Worm (Caenorhabditis elegans) whole organism, mixed stage, embryonic: ENCODE measurements around the gene nlp-64.
"Not testable (repeated sequence)": the region's sequence is repeated elsewhere in the genome, so short reads cannot be mapped to it uniquely, and the experiment has no call there.

Experiments
- M03D4.4 ChIP-seq: sonication (generic microtip); optimal IDR thresholded peaks from 2 replicates; lab custom pipeline; 2017; ENCODE audit warnings: mild to moderate bottlenecking, missing genetic modification characterization, missing compliant biosample characterization
- bed-3 ChIP-seq: fragments of 200-800 bp; sonication (Bioruptor generic); optimal IDR thresholded peaks from 3 replicates; lab custom pipeline; 2018; ENCODE audit warnings: mild to moderate bottlenecking, missing genetic modification characterization, moderate library complexity, missing compliant biosample characterization
- blmp-1 ChIP-seq: fragments of 150-350 bp; optimal IDR thresholded peaks from 2 replicates; lab custom pipeline; 2014; ENCODE audit warnings: missing biosample characterization, missing genetic modification characterization
- ceh-39 ChIP-seq: fragments of 150-350 bp; optimal IDR thresholded peaks from 2 replicates; lab custom pipeline; 2014; ENCODE audit warnings: missing biosample characterization, missing genetic modification characterization
- ceh-43 ChIP-seq: fragments of 200-800 bp; sonication (Bioruptor generic); optimal IDR thresholded peaks from 2 replicates; lab custom pipeline; 2018; ENCODE audit warnings: mild to moderate bottlenecking, missing genetic modification characterization, moderate library complexity, missing compliant biosample characterization
- ceh-83 ChIP-seq: fragments of 200-800 bp; sonication (Bioruptor generic); optimal IDR thresholded peaks from 2 replicates; lab custom pipeline; 2018; ENCODE audit warnings: mild to moderate bottlenecking, missing genetic modification characterization, missing compliant biosample characterization
- ces-1 ChIP-seq: fragments of 150-350 bp; optimal IDR thresholded peaks from 2 replicates; lab custom pipeline; 2014; ENCODE audit warnings: missing biosample characterization, missing genetic modification reagents, missing genetic modification characterization
- cnd-1 ChIP-seq: fragments of 200-800 bp; sonication (Bioruptor generic); optimal IDR thresholded peaks from 2 replicates; lab custom pipeline; 2018; ENCODE audit warnings: mild to moderate bottlenecking, missing genetic modification characterization, missing compliant biosample characterization
- drap-1 ChIP-seq: fragments of 200-800 bp; sonication (Bioruptor generic); optimal IDR thresholded peaks from 3 replicates; lab custom pipeline; 2018; ENCODE audit warnings: mild to moderate bottlenecking, missing genetic modification characterization, missing compliant biosample characterization
- elt-3 ChIP-seq: fragments of 150-350 bp; optimal IDR thresholded peaks from 2 replicates; lab custom pipeline; 2014; ENCODE audit warnings: missing biosample characterization, missing genetic modification characterization
- ham-2 ChIP-seq: fragments of 200-800 bp; sonication (Bioruptor generic); optimal IDR thresholded peaks from 2 replicates; lab custom pipeline; 2018; ENCODE audit warnings: mild to moderate bottlenecking, missing genetic modification characterization, missing compliant biosample characterization
- hlh-1 ChIP-seq: fragments of 150-350 bp; optimal IDR thresholded peaks from 2 replicates; lab custom pipeline; 2014; ENCODE audit warnings: missing biosample characterization, missing genetic modification reagents, missing genetic modification characterization
- lin-13 ChIP-seq: fragments of 150-350 bp; optimal IDR thresholded peaks from 2 replicates; lab custom pipeline; 2014; ENCODE audit warnings: missing biosample characterization, missing genetic modification characterization
- lin-32 ChIP-seq: fragments of 200-800 bp; sonication (Bioruptor generic); optimal IDR thresholded peaks from 2 replicates; lab custom pipeline; 2018; ENCODE audit warnings: mild to moderate bottlenecking, missing genetic modification characterization, missing compliant biosample characterization
- lsy-2 ChIP-seq: fragments of 150-350 bp; optimal IDR thresholded peaks from 2 replicates; lab custom pipeline; 2014; ENCODE audit warnings: missing biosample characterization, missing genetic modification characterization
- mab-5 ChIP-seq: fragments of 150-350 bp; optimal IDR thresholded peaks from 2 replicates; lab custom pipeline; 2014; ENCODE audit warnings: missing biosample characterization, missing genetic modification characterization
- mep-1 ChIP-seq: fragments of 150-350 bp; optimal IDR thresholded peaks from 2 replicates; lab custom pipeline; 2017; ENCODE audit warnings: missing biosample characterization, missing genetic modification reagents, missing genetic modification characterization, inconsistent platforms
- mls-2 ChIP-seq: sonication (generic microtip); optimal IDR thresholded peaks from 2 replicates; lab custom pipeline; 2016; ENCODE audit warnings: mild to moderate bottlenecking, missing genetic modification characterization, moderate library complexity, missing compliant biosample characterization
- nhr-2 ChIP-seq: fragments of 150-350 bp; optimal IDR thresholded peaks from 2 replicates; lab custom pipeline; 2014; ENCODE audit warnings: missing biosample characterization, missing genetic modification characterization
- nhr-237 ChIP-seq: fragments of 150-350 bp; optimal IDR thresholded peaks from 2 replicates; lab custom pipeline; 2014; ENCODE audit warnings: missing biosample characterization, missing genetic modification characterization
- nhr-28 ChIP-seq: fragments of 150-350 bp; optimal IDR thresholded peaks from 2 replicates; lab custom pipeline; 2014; ENCODE audit warnings: missing biosample characterization, missing genetic modification characterization
- nhr-76 ChIP-seq: sonication (generic microtip); optimal IDR thresholded peaks from 2 replicates; lab custom pipeline; 2017; ENCODE audit warnings: missing biosample characterization, missing genetic modification characterization
- pha-4 ChIP-seq: fragments of 150-350 bp; optimal IDR thresholded peaks from 2 replicates; lab custom pipeline; 2018; ENCODE audit warnings: missing biosample characterization, missing genetic modification reagents, missing genetic modification characterization
- sem-2 ChIP-seq: fragments of 200-800 bp; sonication (Bioruptor generic); optimal IDR thresholded peaks from 2 replicates; lab custom pipeline; 2018; ENCODE audit warnings: mild to moderate bottlenecking, missing genetic modification characterization, missing compliant biosample characterization
- snpc-4 ChIP-seq: fragments of 150-350 bp; optimal IDR thresholded peaks from 2 replicates; lab custom pipeline; 2014; ENCODE audit warnings: missing biosample characterization, missing genetic modification characterization
- sptf-1 ChIP-seq: sonication (generic microtip); optimal IDR thresholded peaks from 2 replicates; lab custom pipeline; 2017; ENCODE audit warnings: mild to moderate bottlenecking, missing genetic modification characterization, moderate library complexity, missing compliant biosample characterization
- unc-120 ChIP-seq: sonication (generic microtip); optimal IDR thresholded peaks from 2 replicates; lab custom pipeline; 2017; ENCODE audit warnings: missing genetic modification characterization, missing compliant biosample characterization; ENCODE audit not compliant: poor library complexity, severe bottlenecking
- unc-39 ChIP-seq: fragments of 150-350 bp; optimal IDR thresholded peaks from 2 replicates; lab custom pipeline; 2014; ENCODE audit warnings: missing biosample characterization, missing genetic modification characterization
- unc-62 ChIP-seq: fragments of 150-350 bp; optimal IDR thresholded peaks from 2 replicates; lab custom pipeline; 2014; ENCODE audit warnings: missing biosample characterization, missing genetic modification reagents, missing genetic modification characterization
- zip-8 ChIP-seq: fragments of 150-350 bp; optimal IDR thresholded peaks from 2 replicates; lab custom pipeline; 2014; ENCODE audit warnings: missing biosample characterization, missing genetic modification characterization

The nlp-64 gene

DNA sequence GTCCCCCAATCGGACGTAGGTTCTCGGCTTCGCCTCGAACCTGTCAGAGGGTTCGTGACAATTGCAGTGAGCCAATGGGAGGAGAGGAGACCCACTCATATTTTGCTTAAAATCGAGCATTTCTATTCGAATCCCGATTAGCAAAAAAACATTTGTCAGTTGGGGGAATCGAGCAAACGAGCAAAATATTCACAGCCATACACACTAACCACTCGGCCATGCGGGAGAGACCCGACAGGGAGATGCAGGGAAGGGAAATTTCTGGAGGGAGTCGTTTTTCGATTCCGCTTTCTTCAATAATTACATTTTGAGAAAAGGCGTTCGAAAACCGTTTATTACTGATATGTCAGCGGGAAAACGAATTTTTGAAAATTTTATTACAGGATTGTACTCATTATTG is 40.3 kb upstream of the nlp-64 start:
- TF ChIP-seq sptf-1 (tag; lab: Kevin White, UChicago): peak; percentile 8

DNA sequence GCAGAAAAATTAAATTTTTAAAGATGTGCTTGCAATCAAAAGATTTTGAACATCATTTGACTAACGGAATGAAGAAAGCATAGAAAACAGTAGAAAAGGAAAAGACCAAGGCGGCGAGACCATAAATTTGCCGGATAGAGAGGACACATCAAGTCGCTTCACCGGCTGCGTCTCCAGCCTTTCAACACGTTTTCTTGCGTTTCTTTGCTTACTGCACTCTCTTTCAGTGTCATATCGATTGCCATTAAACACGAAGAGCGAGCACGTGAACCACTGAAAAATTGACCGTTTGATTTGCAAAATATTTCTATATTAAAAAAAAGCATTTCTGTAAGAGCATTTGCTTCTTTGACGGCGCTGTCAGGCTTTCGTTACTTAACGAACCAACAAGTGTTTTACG is 37.0 kb upstream of the nlp-64 start:
- peak; percentile 12 for TF ChIP-seq ces-1 (GFP tag; lab: Kevin White, UChicago)
- no peak for TF ChIP-seq drap-1 (GFP tag; lab: Kevin White, UChicago)
- TF ChIP-seq unc-120 (tag; lab: Kevin White, UChicago): peak; percentile 38
- TF ChIP-seq mep-1: peak; percentile 2
- TF ChIP-seq nhr-237 (tag; lab: Kevin White, UChicago): no peak

DNA sequence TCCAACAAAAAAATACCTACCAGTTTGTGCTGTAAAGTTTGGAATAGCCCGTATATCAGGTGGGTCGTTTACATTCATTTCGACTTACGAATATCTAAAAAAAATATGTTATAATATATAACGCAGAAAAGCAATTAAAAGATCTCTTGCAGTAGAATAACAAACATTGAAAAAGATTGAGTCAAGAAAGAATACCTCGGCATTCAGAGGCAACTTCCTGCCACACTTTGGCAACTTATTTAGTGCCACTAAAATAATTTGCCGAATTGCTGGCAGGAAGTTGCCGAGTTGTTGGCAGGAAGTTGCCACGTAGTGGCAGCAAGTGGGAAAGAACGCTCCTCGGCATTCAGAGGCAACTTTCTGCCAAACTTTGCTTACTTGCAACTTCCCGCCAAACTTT is 36.0 kb upstream of the nlp-64 start, which contains the start of gene C04E7.3:
C04E7.3 (minus strand) TSS at position 101 of the 400 bp plus-strand sequence.
- TF ChIP-seq nhr-237, cnd-1, M03D4.4 (tag; lab: Kevin White, UChicago): not testable (repeated sequence)
- TF ChIP-seq, all 35 proteins: peak for 0; not testable (repeated sequence) for 35

DNA sequence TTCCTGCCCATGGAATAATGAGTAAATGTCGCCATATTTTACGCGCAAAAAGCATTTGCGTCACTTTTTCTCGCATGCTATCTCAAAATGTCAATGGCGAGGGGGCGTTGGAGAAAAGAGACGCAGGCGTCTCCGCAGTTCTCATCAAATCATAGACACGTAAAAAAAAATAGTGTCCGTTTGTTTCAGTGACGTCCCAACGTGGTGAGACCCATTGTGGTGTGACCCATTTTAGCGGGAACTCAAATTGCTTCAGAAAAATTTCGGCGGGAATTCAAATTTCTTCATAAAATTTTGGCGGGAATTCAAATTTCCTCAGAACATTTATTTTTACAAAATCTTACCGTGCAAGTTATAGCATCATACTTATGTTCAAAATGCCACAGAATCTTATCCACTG is 32.7 kb upstream of the nlp-64 start:
- TF ChIP-seq unc-62 (GFP tag; lab: Kevin White, UChicago): no peak
- no peak for TF ChIP-seq sem-2 (GFP tag; lab: Kevin White, UChicago)
- no peak for TF ChIP-seq mep-1
- TF ChIP-seq bed-3 (GFP tag; lab: Kevin White, UChicago): no peak
- no peak for TF ChIP-seq blmp-1
- TF ChIP-seq lsy-2 (tag; lab: Kevin White, UChicago): no peak
- TF ChIP-seq nhr-2 (tag; lab: Kevin White, UChicago): no peak
- no peak for TF ChIP-seq nhr-28 (tag; lab: Kevin White, UChicago)
- no peak for TF ChIP-seq lin-32
- TF ChIP-seq unc-39: no peak
- TF ChIP-seq sptf-1 (tag; lab: Kevin White, UChicago): no peak
- TF ChIP-seq snpc-4: no peak
- TF ChIP-seq elt-3: no peak
- no peak for TF ChIP-seq cnd-1 (tag; lab: Kevin White, UChicago)
- no peak for TF ChIP-seq zip-8 (tag; lab: Kevin White, UChicago)
- TF ChIP-seq ceh-83 (GFP tag; lab: Kevin White, UChicago): no peak
- TF ChIP-seq hlh-1 (tag; lab: Kevin White, UChicago): no peak
- TF ChIP-seq nhr-237 (tag; lab: Kevin White, UChicago): no peak

DNA sequence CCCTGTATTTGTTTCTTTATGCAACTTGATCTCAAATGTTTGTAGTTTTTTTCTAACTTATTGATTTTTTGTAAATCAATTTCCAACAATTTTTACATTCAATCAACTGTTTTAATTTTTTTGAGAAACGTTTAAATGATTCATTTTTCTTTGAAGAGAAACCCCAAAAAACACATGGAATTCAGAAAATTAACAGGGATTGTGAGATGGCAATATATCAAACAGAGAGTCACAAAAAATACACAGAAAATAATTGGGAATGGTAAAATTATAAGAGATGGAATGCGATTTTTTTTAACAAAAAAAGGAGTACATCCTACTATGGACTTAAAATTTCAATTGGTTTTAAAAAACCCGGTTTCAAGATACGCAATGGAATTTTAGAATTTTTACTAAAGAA is 23.3 kb upstream of the nlp-64 start:
- TF ChIP-seq ceh-43 (GFP tag; lab: Kevin White, UChicago) (no peak), ham-2 (GFP tag; lab: Kevin White, UChicago) (no peak)

DNA sequence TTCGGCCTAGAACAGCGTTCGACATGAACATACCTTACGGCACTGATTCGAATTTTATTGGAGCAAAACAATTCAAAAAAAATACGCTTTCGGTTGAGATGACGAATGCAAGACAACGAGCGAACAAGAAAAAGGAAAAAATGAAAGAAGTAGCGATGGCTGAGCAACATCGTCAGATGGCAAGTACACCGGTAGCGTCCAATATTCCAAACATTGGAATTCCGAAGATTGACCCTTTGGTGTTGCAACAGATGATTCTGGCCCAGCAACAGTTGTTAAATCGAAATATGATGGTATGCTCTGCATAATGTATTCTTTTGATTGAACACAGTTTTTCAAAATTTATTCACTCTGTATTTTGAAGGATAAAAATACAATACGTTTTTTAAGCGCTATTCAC is 21.5 kb upstream of the nlp-64 start:
- TF ChIP-seq drap-1 (GFP tag; lab: Kevin White, UChicago) (no peak), nhr-2 (tag; lab: Kevin White, UChicago) (no peak), lin-13 (tag; lab: Kevin White, UChicago) (no peak), ces-1 (GFP tag; lab: Kevin White, UChicago) (no peak), lin-32 (no peak), mab-5 (tag; lab: Kevin White, UChicago) (no peak), nhr-76 (tag; lab: Kevin White, UChicago) (no peak), ham-2 (GFP tag; lab: Kevin White, UChicago) (no peak), pha-4 (tag; lab: Kevin White, UChicago) (no peak), sptf-1 (tag; lab: Kevin White, UChicago) (no peak), mls-2 (tag; lab: Kevin White, UChicago) (no peak)
- TF ChIP-seq, all 35 proteins: peak for 0

DNA sequence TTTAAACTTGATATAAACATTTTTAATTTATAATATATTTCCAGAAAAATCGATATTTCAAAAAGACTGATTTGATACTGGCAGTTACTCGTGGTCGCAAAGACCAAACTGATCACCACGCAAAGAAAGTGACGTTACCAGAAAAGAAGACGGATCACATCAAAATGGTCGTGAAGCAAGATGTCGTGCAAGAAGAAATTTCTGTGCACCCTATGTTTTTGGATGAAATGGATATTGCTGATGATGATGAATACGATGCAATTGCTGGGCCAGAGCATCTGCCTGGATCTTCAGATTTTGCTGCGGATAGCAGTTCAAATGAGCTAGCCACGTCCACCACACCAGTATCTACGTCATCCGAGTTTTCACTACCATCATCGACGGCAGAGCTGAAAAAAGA is 17.6 kb upstream of the nlp-64 start:
- no peak for TF ChIP-seq ceh-39
- TF ChIP-seq ham-2 (GFP tag; lab: Kevin White, UChicago): no peak
- TF ChIP-seq sptf-1 (tag; lab: Kevin White, UChicago): no peak
- no peak for TF ChIP-seq unc-62 (GFP tag; lab: Kevin White, UChicago)
- no peak for TF ChIP-seq sem-2 (GFP tag; lab: Kevin White, UChicago)
- no peak for TF ChIP-seq nhr-28 (tag; lab: Kevin White, UChicago)
- TF ChIP-seq unc-39: no peak
- TF ChIP-seq, all 35 proteins: peak for 0
